Worm (Caenorhabditis elegans) whole organism, L4 larva: ENCODE results near the gene dsl-7.

Experiments used
- fkh-10 ChIP-seq: fragments of 150-350 bp; optimal IDR thresholded peaks from 2 replicates; lab custom pipeline; 2014; ENCODE audit warnings: missing biosample characterization, missing genetic modification reagents, missing genetic modification characterization
- jun-1 ChIP-seq: fragments of 150-350 bp; optimal IDR thresholded peaks from 2 replicates; lab custom pipeline; 2014; ENCODE audit warnings: missing biosample characterization, missing genetic modification reagents, missing genetic modification characterization
- nhr-48 ChIP-seq: sonication (generic microtip); optimal IDR thresholded peaks from 2 replicates; lab custom pipeline; 2016; ENCODE audit warnings: mild to moderate bottlenecking, missing genetic modification characterization, missing compliant biosample characterization
- unc-39 ChIP-seq: sonication (generic microtip); optimal IDR thresholded peaks from 2 replicates; lab custom pipeline; 2017; ENCODE audit warnings: missing biosample characterization, missing genetic modification characterization
- unc-62 ChIP-seq, 3 experiments: fragments of 150-350 bp in 1 of 3; sonication (generic microtip); optimal IDR thresholded peaks in 2 of 3; peaks in 1 of 3; 1 replicate in 1 of 3; 2 replicates in 2 of 3; lab custom pipeline; 2014 to 2017; ENCODE audit warnings: missing biosample characterization in 3 of 3, missing genetic modification characterization in 3 of 3, missing genetic modification reagents in 3 of 3, missing genotype in 1 of 3

- TF ChIP-seq unc-39 (no peak), jun-1 (tag; lab: Kevin White, UChicago) (no peak), fkh-10 (GFP tag; lab: Kevin White, UChicago) (no peak), nhr-48 (no peak), unc-62 (GFP tag; optimal IDR thresholded peaks at IDR 0.05 in 1 of 2; lab: Kevin White, UChicago) (no peak), unc-62 (tag; optimal IDR thresholded peaks at IDR 0.05; lab: Kevin White, UChicago) (no peak)
These were observed 22.3 kb upstream of the dsl-7 start, which contains the start of gene pnn-1 for ce11 chrV:12970575-12971160.
